Worm (Caenorhabditis elegans): ENCODE results near the gene rpl-6.

The rpl-6 gene

ce11 chrIII:7188300-7189052 is 19.8 kb upstream of the rpl-6 start, which contains the start of the genes F37C12.21 and F37C12.10 (continued):
- no peak for TF ChIP-seq tbx-9 (tag; optimal IDR thresholded peaks at IDR 0.05; ENCODE audit: borderline replicate concordance)
- no peak for TF ChIP-seq rec-8 (tag; optimal IDR thresholded peaks at IDR 0.05)
- peak; percentile 43; the same call in 1 of the 2 replicates for TF ChIP-seq madf-6 (GFP tag; IDR thresholded peaks at IDR 0.05)
- TF ChIP-seq egrh-3 (GFP tag; IDR thresholded peaks at IDR 0.05): no peak
- TF ChIP-seq hsf-1 (GFP tag; IDR thresholded peaks at IDR 0.05): peak; percentile 48; the same call in 1 of the 2 replicates
- peak; percentile 15; the same call in 1 of the 2 replicates for TF ChIP-seq hmg-1.2 (GFP tag; IDR thresholded peaks at IDR 0.05)
- no peak for TF ChIP-seq dpff-1 (tag; optimal IDR thresholded peaks at IDR 0.05)
- TF ChIP-seq C06A6.2 (GFP tag; conservative IDR thresholded peaks at IDR 0.05): no peak
- TF ChIP-seq gei-17 (GFP tag; optimal IDR thresholded peaks at IDR 0.05): no peak
- no peak for TF ChIP-seq T26A5.8 (tag; optimal IDR thresholded peaks at IDR 0.05)
- TF ChIP-seq unc-130 (GFP tag; optimal IDR thresholded peaks at IDR 0.05): no peak
- no peak for TF ChIP-seq nfya-2 (GFP tag; IDR thresholded peaks at IDR 0.05)
- TF ChIP-seq K11D2.4 (GFP tag; IDR thresholded peaks at IDR 0.05): no peak
- TF ChIP-seq ztf-25 (GFP tag; IDR thresholded peaks at IDR 0.05): 0 out of 2 replicates have a peak, but pooled peaks have one; percentile 22
- no peak for TF ChIP-seq attf-3 (GFP tag; conservative IDR thresholded peaks at IDR 0.05)
- TF ChIP-seq ZK185.1 (tag; optimal IDR thresholded peaks at IDR 0.05; ENCODE audit: poor library complexity, severe bottlenecking): peak; percentile 25
- peak; percentile 72 for TF ChIP-seq nhr-80 (tag; optimal IDR thresholded peaks at IDR 0.05)

- TF ChIP-seq dpl-1 (GFP tag; optimal IDR thresholded peaks at IDR 0.05): peak; percentile 51
- TF ChIP-seq Y95B8A.8 (GFP tag; IDR thresholded peaks at IDR 0.05): peak; percentile 67; the same call in 1 of the 2 replicates
- peak; percentile 77 for TF ChIP-seq mcd-1 (GFP tag; IDR thresholded peaks at IDR 0.05)
- TF ChIP-seq K12H6.12 (tag; optimal IDR thresholded peaks at IDR 0.05): peak; percentile 21
- TF ChIP-seq lsl-1 (GFP tag; optimal IDR thresholded peaks at IDR 0.05): peak; percentile 21
- no peak for TF ChIP-seq F49E8.2 (tag; optimal IDR thresholded peaks at IDR 0.05; ENCODE audit: insufficient read depth)
- peak; percentile 26 for TF ChIP-seq snpc-1.3 (tag; optimal IDR thresholded peaks at IDR 0.05; ENCODE audit: insufficient read depth)
- TF ChIP-seq snpc-1.1 (tag; optimal IDR thresholded peaks at IDR 0.05; ENCODE audit: insufficient read depth): no peak
- peak; percentile 21; the same call in 1 of the 2 replicates for TF ChIP-seq ceh-91 (GFP tag; IDR thresholded peaks at IDR 0.05)
- TF ChIP-seq madf-10 (tag; optimal IDR thresholded peaks at IDR 0.05): peak; percentile 22
- TF ChIP-seq ceh-27 (GFP tag; optimal IDR thresholded peaks at IDR 0.05): peak; percentile 43
- TF ChIP-seq hmg-1.2 (GFP tag; IDR thresholded peaks at IDR 0.05): peak; percentile 89
- TF ChIP-seq atf-7 (tag; optimal IDR thresholded peaks at IDR 0.05): no peak
- TF ChIP-seq pbrm-1 (GFP tag; IDR thresholded peaks at IDR 0.05): peak; percentile 77
- peak; percentile 42 for TF ChIP-seq efl-1 (GFP tag; optimal IDR thresholded peaks at IDR 0.05)
- 0 out of 2 replicates have a peak, but pooled peaks have one; percentile 25 for TF ChIP-seq D2030.7 (GFP tag; IDR thresholded peaks at IDR 0.05)
- peak; percentile 18 for TF ChIP-seq snpc-4 (GFP tag; optimal IDR thresholded peaks at IDR 0.05)
- TF ChIP-seq snpc-4 (tag; optimal IDR thresholded peaks at IDR 0.05): peak; percentile 23 to 56 (median 42)
- peak; percentile 49 for TF ChIP-seq lin-40 (tag; optimal IDR thresholded peaks at IDR 0.05)
- TF ChIP-seq B0019.2 (GFP tag; conservative IDR thresholded peaks at IDR 0.05): 0 out of 2 replicates have a peak, but pooled peaks have one; percentile 47
- TF ChIP-seq cebp-1 (GFP tag; IDR thresholded peaks at IDR 0.05): 0 out of 2 replicates have a peak, but pooled peaks have one; percentile 10
- peak; percentile 42 for TF ChIP-seq cebp-1 (tag; optimal IDR thresholded peaks at IDR 0.05)
- TF ChIP-seq tbp1 (GFP tag; optimal IDR thresholded peaks at IDR 0.05): peak; percentile 47
- TF ChIP-seq F23B12.7 (tag; optimal IDR thresholded peaks at IDR 0.05; ENCODE audit: insufficient read depth): peak; percentile 88
- TF ChIP-seq dox-1 (GFP tag; IDR thresholded peaks at IDR 0.05): peak; percentile 49; the same call in 1 of the 2 replicates
- peak; percentile 42 for TF ChIP-seq nhr-80 (tag; optimal IDR thresholded peaks at IDR 0.05)
- no peak for TF ChIP-seq Y67H2A.10 (GFP tag; conservative IDR thresholded peaks at IDR 0.05)
- TF ChIP-seq lin-35 (GFP tag; optimal IDR thresholded peaks at IDR 0.05): peak in 1 of 3 experiments; percentile 74
- TF ChIP-seq snpc-3.4 (tag; optimal IDR thresholded peaks at IDR 0.05): peak; percentile 47
Measured at ce11 chrIII:7189581-7190128, 18.6 kb upstream of the rpl-6 start, which contains the start of gene rps-21. TSS of gene rps-21 (minus strand) at chrIII:7189631.

Data from whole organism, young adult.